Fruit fly (Drosophila melanogaster): ENCODE results near the gene CG8281.

DNA sequence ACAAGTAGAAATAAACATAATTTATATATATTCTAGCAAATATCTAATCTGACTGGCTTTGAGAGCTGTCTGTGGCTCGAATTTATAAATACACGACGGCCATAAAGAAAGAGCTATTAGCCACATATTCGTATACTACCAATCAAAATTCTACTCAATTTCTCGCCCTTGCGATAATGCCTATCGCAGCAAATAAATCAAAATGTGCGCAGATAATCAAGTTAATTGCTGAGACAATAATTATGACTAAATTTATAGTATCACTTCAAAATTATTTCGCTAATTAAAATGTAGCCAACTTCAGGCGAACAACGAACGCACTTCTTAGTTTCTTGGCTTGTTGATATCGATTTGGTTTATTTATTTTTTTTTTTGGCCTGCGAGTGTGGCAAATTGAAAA, 39.6 kb downstream of the CG8281 start:
- TF ChIP-seq CG8478 (optimal IDR thresholded peaks at IDR 0.05) (no peak), CTCF (optimal IDR thresholded peaks at IDR 0.05) (no peak)
